Fruit fly (Drosophila melanogaster) S2 (cell line): ENCODE data around the gene CG10445.

Experiments
- CG8478 ChIP-seq: fragments of >200 bp; optimal IDR thresholded peaks from 2 replicates; lab custom pipeline; 2018
- CTCF ChIP-seq, 2 experiments: fragments of >200 bp; optimal IDR thresholded peaks; 2 replicates each; lab custom pipeline; 2018

dm6 chr3R:7950147-7950546 lies 30.0 kb upstream of the CG10445 start:
- TF ChIP-seq CTCF (optimal IDR thresholded peaks at IDR 0.05; lab: Kevin White, UChicago) (no peak), CG8478 (no peak)
